Worm (Caenorhabditis elegans) whole organism, L4 larva: ENCODE data around the gene F41B5.12.
A peak's percentile ranks its signal among the peaks of the same experiment; 100 is the strongest.

Experiments used
- D1046.2 ChIP-seq: fragments of 200-800 bp; sonication (Bioruptor generic); IDR thresholded peaks from 2 replicates; pipeline ENCODE4 v1.3.6; 2022; ENCODE audit warnings: missing genetic modification characterization, missing compliant biosample characterization
- F44E2.7 ChIP-seq: fragments of 200-800 bp; sonication (Bioruptor generic); IDR thresholded peaks from 2 replicates; pipeline ENCODE4 v2.1.2; 2022; ENCODE audit warnings: missing genetic modification characterization, missing compliant biosample characterization
- R02D3.7 ChIP-seq: fragments of 150-350 bp; sonication (generic microtip); optimal IDR thresholded peaks from 3 replicates; lab custom pipeline; 2014; ENCODE audit warnings: missing biosample characterization, missing genetic modification characterization
- T20F7.1 ChIP-seq: fragments of 200-800 bp; sonication (Bioruptor generic); optimal IDR thresholded peaks from 2 replicates; lab custom pipeline; 2018; ENCODE audit warnings: mild to moderate bottlenecking, missing genetic modification characterization, missing compliant biosample characterization
- Y105C5A.15 ChIP-seq: fragments of 200-800 bp; sonication (Bioruptor generic); IDR thresholded peaks from 2 replicates; pipeline ENCODE4 v1.3.6; 2022; ENCODE audit warnings: missing genetic modification characterization, missing compliant biosample characterization
- Y75B8A.6 ChIP-seq: fragments of 200-800 bp; sonication (Bioruptor generic); IDR thresholded peaks from 2 replicates; pipeline ENCODE4 v1.3.6; 2022; ENCODE audit warnings: missing genetic modification reagents, missing genetic modification characterization, missing compliant biosample characterization
- ZK337.2 ChIP-seq: fragments of 200-800 bp; sonication (Bioruptor generic); IDR thresholded peaks from 2 replicates; pipeline ENCODE4 v1.3.6; 2022; ENCODE audit warnings: missing genetic modification reagents, missing genetic modification characterization, missing compliant biosample characterization
- ZK546.5 ChIP-seq, 2 experiments: sonication (generic microtip); optimal IDR thresholded peaks; 2 replicates each; lab custom pipeline; 2017; ENCODE audit warnings: missing biosample characterization in 2 of 2, missing genetic modification characterization in 2 of 2
- ceh-20 ChIP-seq: fragments of 200-800 bp; sonication (Bioruptor generic); IDR thresholded peaks from 2 replicates; pipeline ENCODE4 v1.3.6; 2022; ENCODE audit warnings: missing genetic modification reagents, missing genetic modification characterization, missing compliant biosample characterization
- ceh-32 ChIP-seq: sonication (generic microtip); optimal IDR thresholded peaks from 2 replicates; lab custom pipeline; 2016; ENCODE audit warnings: mild to moderate bottlenecking, missing genetic modification characterization, missing compliant biosample characterization; ENCODE audit not compliant: poor library complexity
- daf-12 ChIP-seq: fragments of 150-350 bp; optimal IDR thresholded peaks from 2 replicates; lab custom pipeline; 2014; ENCODE audit warnings: missing biosample characterization, missing genetic modification reagents, missing genetic modification characterization
- daf-16 ChIP-seq, 3 experiments: sonication (generic microtip); optimal IDR thresholded peaks; 2 replicates each; lab custom pipeline; 2016 to 2017; ENCODE audit warnings: missing genetic modification characterization in 3 of 3, missing genetic modification reagents in 3 of 3, mild to moderate bottlenecking in 2 of 3, missing compliant biosample characterization in 2 of 3, missing biosample characterization in 1 of 3, moderate library complexity in 1 of 3
- daf-19 ChIP-seq: fragments of 200-800 bp; sonication (Bioruptor generic); conservative IDR thresholded peaks from 2 replicates; pipeline ENCODE4 v1.3.6; 2022; ENCODE audit warnings: missing genetic modification characterization, missing compliant biosample characterization
- dve-1 ChIP-seq: sonication (generic microtip); optimal IDR thresholded peaks from 2 replicates; lab custom pipeline; 2017; ENCODE audit warnings: antibody characterized with exemption, mild to moderate bottlenecking, missing genetic modification characterization, missing compliant biosample characterization; ENCODE audit not compliant: insufficient read depth
- egl-27 ChIP-seq: sonication (generic microtip); optimal IDR thresholded peaks from 3 replicates; lab custom pipeline; 2017; ENCODE audit warnings: missing biosample characterization, missing genetic modification reagents, missing genetic modification characterization
- fos-1 ChIP-seq: fragments of 150-350 bp; optimal IDR thresholded peaks from 2 replicates; lab custom pipeline; 2014; ENCODE audit warnings: missing biosample characterization, missing genetic modification characterization
- hlh-11 ChIP-seq: fragments of 200-800 bp; sonication (Bioruptor generic); optimal IDR thresholded peaks from 2 replicates; lab custom pipeline; 2018; ENCODE audit warnings: mild to moderate bottlenecking, missing genetic modification characterization, missing compliant biosample characterization
- hlh-30 ChIP-seq: sonication (generic microtip); optimal IDR thresholded peaks from 2 replicates; lab custom pipeline; 2017; ENCODE audit warnings: antibody characterized with exemption, mild to moderate bottlenecking, missing genetic modification characterization, missing compliant biosample characterization; ENCODE audit not compliant: insufficient read depth
- jun-1 ChIP-seq: fragments of 150-350 bp; optimal IDR thresholded peaks from 2 replicates; lab custom pipeline; 2014; ENCODE audit warnings: missing biosample characterization, missing genetic modification reagents, missing genetic modification characterization
- lim-7 ChIP-seq: fragments of 200-800 bp; sonication (Bioruptor generic); IDR thresholded peaks from 2 replicates; pipeline ENCODE4 v1.3.6; 2022; ENCODE audit warnings: missing genetic modification characterization, missing compliant biosample characterization
- lin-1 ChIP-seq: fragments of 200-800 bp; sonication (Bioruptor generic); IDR thresholded peaks from 2 replicates; pipeline ENCODE4 v1.3.6; 2022; ENCODE audit warnings: missing genetic modification reagents, missing genetic modification characterization, missing compliant biosample characterization
- lin-15B ChIP-seq: fragments of 150-350 bp; sonication (generic microtip); optimal IDR thresholded peaks from 3 replicates; lab custom pipeline; 2014; ENCODE audit warnings: missing biosample characterization, missing genetic modification characterization
- lin-38 ChIP-seq: fragments of 200-800 bp; sonication (Bioruptor generic); IDR thresholded peaks from 2 replicates; pipeline ENCODE4 v1.3.6; 2022; ENCODE audit warnings: missing genetic modification reagents, missing genetic modification characterization, missing compliant biosample characterization
- lsy-2 ChIP-seq, 2 experiments: fragments of 150-350 bp in 1 of 2; sonication (generic microtip) in 1 of 2; optimal IDR thresholded peaks; 2 replicates each; lab custom pipeline; 2014 to 2017; ENCODE audit warnings: missing biosample characterization in 2 of 2, missing genetic modification characterization in 2 of 2
- madf-5 ChIP-seq, 2 experiments: fragments of 200-800 bp; sonication (Bioruptor generic); IDR thresholded peaks; 2 replicates each; pipeline ENCODE4 v1.3.6; 2022; ENCODE audit warnings: missing compliant biosample characterization in 2 of 2, missing genetic modification characterization in 2 of 2
- mep-1 ChIP-seq: fragments of 150-350 bp; sonication (generic microtip); optimal IDR thresholded peaks from 3 replicates; lab custom pipeline; 2014; ENCODE audit warnings: missing biosample characterization, missing genetic modification characterization
- mes-2 ChIP-seq: sonication (generic microtip); optimal IDR thresholded peaks from 2 replicates; lab custom pipeline; 2016; ENCODE audit warnings: missing genotype, mild to moderate bottlenecking, missing genetic modification characterization, missing compliant biosample characterization; ENCODE audit not compliant: poor library complexity, severe bottlenecking
- mxl-3 ChIP-seq: fragments of 200-800 bp; sonication (Bioruptor generic); optimal IDR thresholded peaks from 2 replicates; lab custom pipeline; 2018; ENCODE audit warnings: mild to moderate bottlenecking, missing genetic modification characterization, missing compliant biosample characterization
- nhr-10 ChIP-seq: fragments of 150-350 bp; optimal IDR thresholded peaks from 2 replicates; lab custom pipeline; 2014; ENCODE audit warnings: missing biosample characterization, missing genetic modification characterization
- nhr-102 ChIP-seq: sonication (generic microtip); optimal IDR thresholded peaks from 2 replicates; lab custom pipeline; 2016; ENCODE audit warnings: mild to moderate bottlenecking, missing genetic modification characterization, moderate library complexity, missing compliant biosample characterization
- nhr-237 ChIP-seq: sonication (generic microtip); optimal IDR thresholded peaks from 2 replicates; lab custom pipeline; 2017; ENCODE audit warnings: missing biosample characterization, missing genetic modification characterization
- nhr-25 ChIP-seq: sonication (generic microtip); optimal IDR thresholded peaks from 2 replicates; lab custom pipeline; 2017; ENCODE audit warnings: missing genetic modification characterization, mild to moderate bottlenecking, missing compliant biosample characterization, antibody characterized with exemption, moderate library complexity, borderline replicate concordance; ENCODE audit not compliant: insufficient read depth
- nhr-28 ChIP-seq: fragments of 150-350 bp; optimal IDR thresholded peaks from 2 replicates; lab custom pipeline; 2014; ENCODE audit warnings: missing biosample characterization, missing genetic modification characterization
- nhr-42 ChIP-seq: fragments of 200-800 bp; sonication (Bioruptor generic); IDR thresholded peaks from 2 replicates; pipeline ENCODE4 v1.3.6; 2022; ENCODE audit warnings: missing genetic modification characterization, missing compliant biosample characterization
- nhr-6 ChIP-seq: fragments of 150-350 bp; optimal IDR thresholded peaks from 2 replicates; lab custom pipeline; 2014; ENCODE audit warnings: missing biosample characterization, missing genetic modification characterization
- pqm-1 ChIP-seq: sonication (generic microtip); optimal IDR thresholded peaks from 2 replicates; lab custom pipeline; 2017; ENCODE audit warnings: missing biosample characterization, missing genetic modification characterization
- snpc-1.2 ChIP-seq: fragments of 200-800 bp; sonication (Bioruptor generic); IDR thresholded peaks from 2 replicates; pipeline ENCODE4 v1.3.6; 2022; ENCODE audit warnings: missing genetic modification reagents, missing genetic modification characterization, missing compliant biosample characterization
- tra-1 ChIP-seq: fragments of 200-800 bp; sonication (Bioruptor generic); IDR thresholded peaks from 2 replicates; pipeline ENCODE4 v1.3.6; 2022; ENCODE audit warnings: missing genetic modification reagents, missing genetic modification characterization, missing compliant biosample characterization
- unc-62 ChIP-seq, 3 experiments: fragments of 150-350 bp in 1 of 3; sonication (generic microtip); optimal IDR thresholded peaks in 2 of 3; peaks in 1 of 3; 1 replicate in 1 of 3; 2 replicates in 2 of 3; lab custom pipeline; 2014 to 2017; ENCODE audit warnings: missing biosample characterization in 3 of 3, missing genetic modification characterization in 3 of 3, missing genetic modification reagents in 3 of 3, missing genotype in 1 of 3
- vab-7 ChIP-seq: fragments of 200-800 bp; sonication (Bioruptor generic); IDR thresholded peaks from 2 replicates; pipeline ENCODE4 v1.3.6; 2022; ENCODE audit warnings: missing genetic modification reagents, missing genetic modification characterization, missing compliant biosample characterization

F41B5.12 gene

DNA sequence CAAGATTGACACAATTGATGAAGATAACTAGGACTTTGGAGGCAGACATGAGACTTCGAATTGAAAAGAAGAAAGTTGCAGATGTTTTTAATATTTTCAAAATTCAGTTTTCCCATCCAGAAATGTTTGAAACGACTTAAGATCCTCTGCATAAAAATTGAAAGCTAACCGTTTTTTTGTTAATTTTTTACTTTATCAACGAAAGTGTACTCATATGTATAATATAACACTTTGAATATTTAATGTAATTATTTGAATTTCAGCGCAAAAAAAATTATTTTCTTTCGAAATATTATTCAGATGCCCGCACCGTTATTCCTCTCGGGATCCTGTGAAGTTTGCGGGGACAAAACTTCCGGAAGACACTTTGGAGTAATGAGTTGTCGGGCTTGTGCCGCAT is 33.9 kb upstream of the F41B5.12 start, which contains the start of gene nhr-18:
TSS of gene nhr-18 (plus strand) at position 301 of the 400 bp plus-strand sequence.
- TF ChIP-seq daf-12 (tag; lab: Kevin White, UChicago) (no peak), Y105C5A.15 (GFP tag; lab: Robert Waterston, UW) (no peak), snpc-1.2 (GFP tag; lab: Robert Waterston, UW) (no peak), nhr-42 (no peak), daf-19 (GFP tag; lab: Robert Waterston, UW) (no peak), lin-1 (no peak), egl-27 (tag; lab: Kevin White, UChicago) (no peak)

- no peak for TF ChIP-seq ceh-20
- no peak for TF ChIP-seq daf-16 (GFP tag; optimal IDR thresholded peaks at IDR 0.05; lab: Kevin White, UChicago)
- TF ChIP-seq daf-16 (tag; optimal IDR thresholded peaks at IDR 0.05; lab: Kevin White, UChicago), result no peak
- no peak for TF ChIP-seq vab-7 (GFP tag; lab: Robert Waterston, UW)
- TF ChIP-seq fos-1 (tag; lab: Kevin White, UChicago), result no peak
- TF ChIP-seq nhr-237 (tag; lab: Kevin White, UChicago), result no peak
- no peak for TF ChIP-seq nhr-6 (tag; lab: Kevin White, UChicago)
- TF ChIP-seq lim-7 (GFP tag; lab: Robert Waterston, UW), result no peak
- no peak for TF ChIP-seq ceh-32
- TF ChIP-seq lin-15B (tag; lab: Kevin White, UChicago), result no peak
- no peak for TF ChIP-seq nhr-102 (tag; lab: Kevin White, UChicago)
- TF ChIP-seq nhr-42, result no peak
- TF ChIP-seq lin-38 (GFP tag; lab: Robert Waterston, UW), result no peak
- no peak for TF ChIP-seq pqm-1 (tag; lab: Kevin White, UChicago)
- no peak for TF ChIP-seq mep-1 (tag; lab: Kevin White, UChicago)
- TF ChIP-seq Y75B8A.6 (GFP tag; lab: Robert Waterston, UW), result no peak
- no peak for TF ChIP-seq R02D3.7
These were observed 32.0 kb upstream of the F41B5.12 start, which contains the start of gene nhr-126 for ce11 chrV:2228781-2229180. nhr-126 (plus strand) TSS chrV:2229081.

DNA sequence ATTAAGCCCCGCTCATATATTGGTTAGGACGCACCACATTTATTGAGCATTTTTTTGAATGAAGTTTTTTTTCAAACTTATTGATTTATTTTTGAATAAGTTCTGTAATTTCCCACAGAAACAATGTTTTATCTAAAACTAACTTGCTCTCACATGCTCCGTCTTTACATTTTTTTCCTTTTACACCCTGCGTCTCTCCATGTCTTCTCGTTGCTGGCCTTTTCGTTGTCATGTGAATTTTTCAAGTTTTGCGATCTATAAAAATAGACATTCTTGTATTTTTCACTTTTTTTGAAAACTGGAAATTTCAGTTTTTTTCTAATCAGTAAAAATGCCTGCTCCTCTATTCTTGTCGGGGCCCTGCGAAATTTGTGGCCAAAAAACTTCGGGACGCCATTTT is 29.8 kb upstream of the F41B5.12 start, which contains the start of gene nhr-134:
TSS of gene nhr-134 (plus strand) at position 312 of the 400 bp plus-strand sequence.
- TF ChIP-seq unc-62 (GFP tag; optimal IDR thresholded peaks at IDR 0.05 in 1 of 2; lab: Kevin White, UChicago), result peak in 1 of 2 experiments; percentile 55
- no peak for TF ChIP-seq unc-62 (tag; optimal IDR thresholded peaks at IDR 0.05; lab: Kevin White, UChicago)
- peak; percentile 30 for TF ChIP-seq nhr-28 (tag; lab: Kevin White, UChicago)
- TF ChIP-seq Y75B8A.6 (GFP tag; lab: Robert Waterston, UW), result no peak
- no peak for TF ChIP-seq ZK546.5 (tag; optimal IDR thresholded peaks at IDR 0.05; lab: Kevin White, UChicago)
- TF ChIP-seq dve-1, result peak; percentile 44
- no peak for TF ChIP-seq D1046.2 (GFP tag; lab: Robert Waterston, UW)
- no peak for TF ChIP-seq jun-1
- no peak for TF ChIP-seq daf-16 (GFP tag; optimal IDR thresholded peaks at IDR 0.05; lab: Kevin White, UChicago)
- peak; percentile 44 for TF ChIP-seq daf-16 (tag; optimal IDR thresholded peaks at IDR 0.05; lab: Kevin White, UChicago)
- TF ChIP-seq madf-5 (GFP tag; IDR thresholded peaks at IDR 0.05; lab: Robert Waterston, UW), result no peak
- no peak for TF ChIP-seq nhr-25
- no peak for TF ChIP-seq ZK337.2 (GFP tag; lab: Robert Waterston, UW)
- peak in 1 of 2 experiments; percentile 3 for TF ChIP-seq lsy-2 (tag; optimal IDR thresholded peaks at IDR 0.05; lab: Kevin White, UChicago)
- TF ChIP-seq T20F7.1, result no peak
- no peak for TF ChIP-seq F44E2.7 (GFP tag; lab: Robert Waterston, UW)
- peak; percentile 6 for TF ChIP-seq mes-2 (tag; lab: Kevin White, UChicago)
- TF ChIP-seq hlh-30 (tag; lab: Kevin White, UChicago), result peak; percentile 87
- TF ChIP-seq mxl-3 (GFP tag; lab: Kevin White, UChicago), result no peak
- TF ChIP-seq nhr-10 (tag; lab: Kevin White, UChicago), result no peak
- no peak for TF ChIP-seq tra-1 (GFP tag; lab: Robert Waterston, UW)
- TF ChIP-seq hlh-11 (tag; lab: Kevin White, UChicago), result peak; percentile 15
